Fruit fly (Drosophila melanogaster): ENCODE measurements around the gene CG7872.
A peak's percentile ranks its signal among the peaks of the same experiment; 100 is the strongest.

The CG7872 gene

DNA sequence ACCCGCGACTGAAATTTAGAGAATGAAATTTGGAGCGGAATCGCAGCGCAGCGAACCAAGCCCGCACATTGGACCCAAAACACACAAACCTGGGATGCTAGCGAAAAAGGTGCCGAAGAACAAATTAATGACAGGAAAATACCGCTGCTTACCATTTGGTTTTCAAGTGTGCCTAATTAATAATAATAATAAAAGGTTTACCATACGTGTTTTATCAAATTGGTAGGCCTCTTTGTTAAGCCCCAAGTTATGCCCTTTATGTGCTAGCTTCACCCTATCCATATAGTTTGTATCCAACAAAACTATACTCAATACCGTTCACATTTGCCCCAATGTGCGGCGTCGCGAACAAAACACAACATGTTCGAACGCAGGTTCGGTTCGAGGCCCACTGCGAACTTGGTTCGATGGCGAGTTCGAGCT lies 23.7 kb upstream of the CG7872 start, which contains the start of gene Ac13E (continued):
- TF ChIP-seq CG2712 (tag; optimal IDR thresholded peaks at IDR 0.05) (peak; percentile 93), CG32772 (GFP tag; IDR thresholded peaks at IDR 0.05) (peak; percentile 82), Ets65A (GFP tag) (peak; percentile 94), Taf1 (GFP tag; IDR thresholded peaks at IDR 0.05) (peak; percentile 70; the same call in 1 of the 2 replicates), D19A (tag; optimal IDR thresholded peaks at IDR 0.05) (peak; percentile 85), CG10321 (GFP tag; IDR thresholded peaks at IDR 0.05) (peak; percentile 40; the same call in 1 of the 2 replicates), Lhr (GFP tag; optimal IDR thresholded peaks at IDR 0.05) (peak; percentile 72), CG8765 (GFP tag; IDR thresholded peaks at IDR 0.05) (peak; percentile 77), CG7987 (GFP tag; optimal IDR thresholded peaks at IDR 0.05) (peak; percentile 26), CG32532 (GFP tag; IDR thresholded peaks at IDR 0.05) (peak; percentile 87), btn (GFP tag; optimal IDR thresholded peaks at IDR 0.05) (peak; percentile 59), Elba2 (GFP tag; optimal IDR thresholded peaks at IDR 0.05) (peak; percentile 41), C15 (GFP tag; IDR thresholded peaks at IDR 0.05) (peak; percentile 35; the same call in 1 of the 3 replicates), CG1233 (GFP tag; optimal IDR thresholded peaks at IDR 0.05) (peak; percentile 89), slou (GFP tag; optimal IDR thresholded peaks at IDR 0.05) (peak; percentile 78), slp2 (GFP tag; optimal IDR thresholded peaks at IDR 0.05) (peak; percentile 74), ham (GFP tag; IDR thresholded peaks at IDR 0.05) (peak; percentile 52; the same call in 1 of the 2 replicates), grau (tag; optimal IDR thresholded peaks at IDR 0.05) (peak; percentile 92), CG4707 (GFP tag; optimal IDR thresholded peaks at IDR 0.05) (peak; percentile 59), CG31441 (GFP tag; IDR thresholded peaks at IDR 0.05) (peak; percentile 93), CG12155 (GFP tag; optimal IDR thresholded peaks at IDR 0.05) (peak; percentile 76), salm (tag; optimal IDR thresholded peaks at IDR 0.05) (peak; percentile 88), pan (optimal IDR thresholded peaks at IDR 0.05) (no peak), pan (GFP tag; optimal IDR thresholded peaks at IDR 0.05 in 1 of 2, IDR thresholded peaks at IDR 0.05 in 1 of 2) (peak in 1 of 2 experiments; percentile 87), CG17385 (GFP tag; optimal IDR thresholded peaks at IDR 0.05) (peak; percentile 85), Atf6 (GFP tag; IDR thresholded peaks at IDR 0.05) (peak; percentile 86; the same call in 1 of the 2 replicates), CG2116 (GFP tag; optimal IDR thresholded peaks at IDR 0.05) (peak; percentile 67), Hand (GFP tag; optimal IDR thresholded peaks at IDR 0.05) (peak; percentile 81), CG32767 (GFP tag; IDR thresholded peaks at IDR 0.05) (peak; percentile 88), Mrtf (GFP tag; IDR thresholded peaks at IDR 0.05) (peak; percentile 82), dm (GFP tag; optimal IDR thresholded peaks at IDR 0.05) (peak; percentile 70), tna (GFP tag; IDR thresholded peaks at IDR 0.05; ENCODE audit: partially characterized antibody) (0 out of 2 replicates have a peak, but pooled peaks have one; percentile 46), CG8388 (GFP tag; optimal IDR thresholded peaks at IDR 0.05) (peak; percentile 85), CG11398 (GFP tag; optimal IDR thresholded peaks at IDR 0.05) (peak; percentile 49), zfh2 (GFP tag; optimal IDR thresholded peaks at IDR 0.05) (peak; percentile 64), ken (GFP tag; IDR thresholded peaks at IDR 0.05) (peak; percentile 80), Med (GFP tag) (peak; percentile 98), CG7556 (GFP tag; optimal IDR thresholded peaks at IDR 0.05) (peak; percentile 94), zfh1 (GFP tag; IDR thresholded peaks at IDR 0.05) (peak; percentile 87), CG18476 (GFP tag; optimal IDR thresholded peaks at IDR 0.05) (peak; percentile 87), CG7372 (GFP tag; IDR thresholded peaks at IDR 0.05) (peak; percentile 89), Camta (GFP tag; optimal IDR thresholded peaks at IDR 0.05) (peak; percentile 73), caup (GFP tag; optimal IDR thresholded peaks at IDR 0.05; ENCODE audit: severe bottlenecking) (peak; percentile 90), nmo (GFP tag; optimal IDR thresholded peaks at IDR 0.05) (peak; percentile 92), stc (GFP tag; IDR thresholded peaks at IDR 0.05) (peak; percentile 88), CG17186 (GFP tag; optimal IDR thresholded peaks at IDR 0.05) (peak; percentile 81), CkIIα-i1 (GFP tag; IDR thresholded peaks at IDR 0.05) (no peak), CG6689 (GFP tag; IDR thresholded peaks at IDR 0.05) (peak; percentile 93), Mad (GFP tag; optimal IDR thresholded peaks at IDR 0.05) (peak; percentile 92), Dfd (GFP tag; optimal IDR thresholded peaks at IDR 0.05) (no peak), CG17802 (tag; optimal IDR thresholded peaks at IDR 0.05) (peak; percentile 22), bab2 (GFP tag; optimal IDR thresholded peaks at IDR 0.05) (peak; percentile 69)

All from whole organism, embryonic.